Fruit fly (Drosophila melanogaster) whole organism, wandering third instar larva: ENCODE measurements around the gene CG13369.

Experiments used
- CG32264 ChIP-seq: fragments of 200-800 bp; sonication (Bioruptor generic); optimal IDR thresholded peaks from 2 replicates; lab custom pipeline; 2016; ENCODE audit warnings: missing biosample characterization, missing genetic modification characterization
- HLH106 ChIP-seq: fragments of 200-800 bp; optimal IDR thresholded peaks from 3 replicates; lab custom pipeline; 2019; ENCODE audit warnings: missing biosample characterization, mild to moderate bottlenecking, missing genetic modification characterization, moderate library complexity
- Hr78 ChIP-seq: fragments of >200 bp; optimal IDR thresholded peaks from 2 replicates; lab custom pipeline; 2017; ENCODE audit warnings: missing biosample characterization, missing genetic modification characterization
- N ChIP-seq: fragments of >200 bp; optimal IDR thresholded peaks from 2 replicates; lab custom pipeline; 2018; ENCODE audit warnings: missing biosample characterization, missing external identifiers, missing genetic modification characterization
- brk ChIP-seq: fragments of 200-800 bp; sonication (Bioruptor generic); optimal IDR thresholded peaks from 2 replicates; lab custom pipeline; 2016; ENCODE audit warnings: missing biosample characterization, mild to moderate bottlenecking, missing genetic modification characterization
- h ChIP-seq: fragments of 200-800 bp; sonication (Bioruptor generic); optimal IDR thresholded peaks from 3 replicates; lab custom pipeline; 2016; ENCODE audit warnings: missing biosample characterization, mild to moderate bottlenecking, missing genetic modification characterization
- jim ChIP-seq: fragments of 175-275, 200-325 bp; sonication (Bioruptor generic); optimal IDR thresholded peaks from 2 replicates; lab custom pipeline; 2016; ENCODE audit warnings: missing biosample characterization, mild to moderate bottlenecking, missing genetic modification characterization
- sv ChIP-seq: fragments of 200-800 bp; sonication (Bioruptor generic); optimal IDR thresholded peaks from 3 replicates; lab custom pipeline; 2016; ENCODE audit warnings: missing biosample characterization, missing genetic modification characterization
- tai ChIP-seq: sonication (Bioruptor generic); optimal IDR thresholded peaks from 2 replicates; lab custom pipeline; 2016; ENCODE audit warnings: missing biosample characterization, missing genetic modification characterization
- usp ChIP-seq: fragments of >200 bp; optimal IDR thresholded peaks from 2 replicates; lab custom pipeline; 2017; ENCODE audit warnings: missing biosample characterization, missing genetic modification characterization

DNA sequence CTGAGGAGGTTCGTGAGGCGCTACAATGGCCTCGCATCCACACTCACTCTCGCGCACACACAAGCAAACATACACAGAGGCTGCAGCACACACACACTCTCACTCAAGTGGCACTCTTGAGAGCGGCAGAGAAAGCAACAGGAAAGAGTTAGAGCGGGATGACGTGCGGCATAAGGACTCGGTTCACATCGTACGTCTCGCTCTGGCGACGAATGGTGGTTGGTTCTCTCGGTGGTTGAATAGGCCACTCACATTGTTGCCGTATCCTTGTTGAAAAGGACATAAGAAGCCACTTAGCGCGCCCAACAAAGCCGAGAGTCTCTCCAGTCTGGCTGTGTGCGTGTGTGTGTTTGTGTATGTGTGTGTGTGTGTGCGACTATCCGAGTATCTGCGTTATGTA, 32.8 kb upstream of the CG13369 start:
- TF ChIP-seq Hr78 (GFP tag; lab: Kevin White, UChicago) (no peak), N (GFP tag; lab: Kevin White, UChicago) (no peak), CG32264 (GFP tag; lab: Kevin White, UChicago) (no peak), h (GFP tag; lab: Kevin White, UChicago) (no peak), jim (GFP tag; lab: Kevin White, UChicago) (no peak), tai (GFP tag; lab: Kevin White, UChicago) (no peak), usp (GFP tag; lab: Kevin White, UChicago) (no peak), HLH106 (tag; lab: Kevin White, UChicago) (no peak), sv (GFP tag; lab: Kevin White, UChicago) (no peak), brk (GFP tag; lab: Kevin White, UChicago) (no peak)
